Fruit fly (Drosophila melanogaster) whole organism, embryonic: ENCODE results near the gene Nepl3.
A peak's percentile ranks its signal among the peaks of the same experiment; 100 is the strongest.

Source experiments
- Antp ChIP-seq: fragments of 200-800 bp; sonication (Bioruptor generic); optimal IDR thresholded peaks from 3 replicates; lab custom pipeline; 2016; ENCODE audit warnings: missing biosample characterization, missing genetic modification characterization
- Bteb2 ChIP-seq: fragments of 200-800 bp; sonication (Bioruptor generic); optimal IDR thresholded peaks from 2 replicates; lab custom pipeline; 2016; ENCODE audit warnings: missing biosample characterization, missing genetic modification characterization
- CG10654 ChIP-seq: fragments of 200-800 bp; sonication (Bioruptor generic); optimal IDR thresholded peaks from 2 replicates; lab custom pipeline; 2016; ENCODE audit warnings: missing biosample characterization, missing genetic modification characterization
- CG10979 ChIP-seq: fragments of 200-800 bp; sonication (Bioruptor generic); optimal IDR thresholded peaks from 2 replicates; lab custom pipeline; 2018; ENCODE audit warnings: missing biosample characterization, mild to moderate bottlenecking, missing genetic modification characterization, moderate library complexity
- CG11560 ChIP-seq: fragments of 200-800 bp; sonication (Bioruptor generic); IDR thresholded peaks from 3 replicates; pipeline ENCODE4 v1.3.6; 2022; ENCODE audit warnings: missing biosample characterization, missing genetic modification characterization
- CG12299 ChIP-seq: fragments of 200-800 bp; sonication (Bioruptor generic); optimal IDR thresholded peaks from 2 replicates; lab custom pipeline; 2018; ENCODE audit warnings: missing biosample characterization, mild to moderate bottlenecking, missing genetic modification characterization
- CG13424 ChIP-seq: fragments of 200-800 bp; sonication (Bioruptor generic); optimal IDR thresholded peaks from 2 replicates; lab custom pipeline; 2019; ENCODE audit warnings: missing biosample characterization, mild to moderate bottlenecking, missing genetic modification characterization, moderate library complexity
- CG14441 ChIP-seq: fragments of 200-800 bp; sonication (Bioruptor generic); IDR thresholded peaks from 2 replicates; pipeline ENCODE4 v1.3.6; 2022; ENCODE audit warnings: missing biosample characterization, missing genetic modification characterization
- CG15011 ChIP-seq: fragments of 200-800 bp; sonication (Bioruptor generic); optimal IDR thresholded peaks from 3 replicates; lab custom pipeline; 2018; ENCODE audit warnings: missing biosample characterization, mild to moderate bottlenecking, missing genetic modification characterization
- CG1647 ChIP-seq: fragments of 200-800 bp; sonication (Bioruptor generic); optimal IDR thresholded peaks from 3 replicates; lab custom pipeline; 2016; ENCODE audit warnings: missing biosample characterization, missing genetic modification characterization
- CG17802 ChIP-seq: fragments of 200-800 bp; sonication (Bioruptor generic); optimal IDR thresholded peaks from 2 replicates; lab custom pipeline; 2018; ENCODE audit warnings: missing biosample characterization, mild to moderate bottlenecking, missing genetic modification characterization, moderate library complexity
- CG17912 ChIP-seq: fragments of 200-800 bp; sonication (Bioruptor generic); optimal IDR thresholded peaks from 2 replicates; lab custom pipeline; 2018; ENCODE audit warnings: missing biosample characterization, mild to moderate bottlenecking, missing genetic modification characterization
- CG2712 ChIP-seq: fragments of 200-800 bp; optimal IDR thresholded peaks from 3 replicates; lab custom pipeline; 2019; ENCODE audit warnings: missing biosample characterization, mild to moderate bottlenecking, missing genetic modification characterization, moderate library complexity
- CG3065 ChIP-seq: fragments of 200-800 bp; sonication (Bioruptor generic); optimal IDR thresholded peaks from 2 replicates; lab custom pipeline; 2016; ENCODE audit warnings: missing biosample characterization, missing genetic modification characterization
- CG32767 ChIP-seq: fragments of 200-800 bp; sonication (Bioruptor generic); IDR thresholded peaks from 2 replicates; pipeline ENCODE4 v1.3.6; 2022; ENCODE audit warnings: missing biosample characterization, missing genetic modification characterization
- CG34376 ChIP-seq: fragments of 200-800 bp; sonication (Bioruptor generic); optimal IDR thresholded peaks from 2 replicates; lab custom pipeline; 2018; ENCODE audit warnings: missing biosample characterization, mild to moderate bottlenecking, missing genetic modification characterization
- CG3838 ChIP-seq: fragments of 200-800 bp; sonication (Bioruptor generic); optimal IDR thresholded peaks from 3 replicates; lab custom pipeline; 2016; ENCODE audit warnings: missing biosample characterization, missing genetic modification characterization
- CG4820 ChIP-seq: fragments of 200-800 bp; sonication (Bioruptor generic); optimal IDR thresholded peaks from 3 replicates; lab custom pipeline; 2016; ENCODE audit warnings: missing biosample characterization, missing genetic modification characterization
- CG6272 ChIP-seq: fragments of 200-800 bp; sonication (Bioruptor generic); IDR thresholded peaks from 2 replicates; pipeline ENCODE4 v1.3.6; 2022; ENCODE audit warnings: missing biosample characterization, missing genetic modification characterization
- CG6654 ChIP-seq: fragments of 200-800 bp; sonication (Bioruptor generic); optimal IDR thresholded peaks from 2 replicates; lab custom pipeline; 2017; ENCODE audit warnings: missing biosample characterization, mild to moderate bottlenecking, missing genetic modification characterization
- CG6854 ChIP-seq: fragments of 200-800 bp; sonication (Bioruptor generic); optimal IDR thresholded peaks from 3 replicates; lab custom pipeline; 2017; ENCODE audit warnings: missing biosample characterization, mild to moderate bottlenecking, missing genetic modification characterization
- CG8281 ChIP-seq: fragments of 200-800 bp; sonication (Bioruptor generic); optimal IDR thresholded peaks from 2 replicates; lab custom pipeline; 2018; ENCODE audit warnings: missing biosample characterization, mild to moderate bottlenecking, missing genetic modification characterization, moderate library complexity
- CG8388 ChIP-seq: fragments of 200-800 bp; sonication (Bioruptor generic); optimal IDR thresholded peaks from 2 replicates; lab custom pipeline; 2019; ENCODE audit warnings: missing biosample characterization, mild to moderate bottlenecking, missing genetic modification characterization, moderate library complexity
- CG9727 ChIP-seq: fragments of 200-800 bp; sonication (Bioruptor generic); optimal IDR thresholded peaks from 3 replicates; lab custom pipeline; 2017; ENCODE audit warnings: missing biosample characterization, mild to moderate bottlenecking, missing genetic modification characterization
- Dll ChIP-seq: fragments of 200-800 bp; sonication (Bioruptor generic); IDR thresholded peaks from 4 replicates; pipeline ENCODE4 v1.3.6; 2022; ENCODE audit warnings: missing biosample characterization, missing genetic modification characterization; ENCODE audit not compliant: partially characterized antibody
- E2f1 ChIP-seq: fragments of 200-800 bp; sonication (Bioruptor generic); IDR thresholded peaks from 2 replicates; pipeline ENCODE4 v1.3.6; 2022; ENCODE audit warnings: missing biosample characterization, missing genetic modification characterization
- HHEX ChIP-seq: fragments of 200-800 bp; sonication (Bioruptor generic); optimal IDR thresholded peaks from 3 replicates; lab custom pipeline; 2017; ENCODE audit warnings: missing biosample characterization, mild to moderate bottlenecking, missing genetic modification characterization, missing genetic modification reagents
- Hey ChIP-seq: fragments of 200-800 bp; sonication (Bioruptor generic); optimal IDR thresholded peaks from 3 replicates; lab custom pipeline; 2018; ENCODE audit warnings: missing biosample characterization, mild to moderate bottlenecking, missing genetic modification characterization
- Hsf ChIP-seq: fragments of 200-800 bp; sonication (Bioruptor generic); optimal IDR thresholded peaks from 3 replicates; lab custom pipeline; 2016; ENCODE audit warnings: missing biosample characterization, missing genetic modification characterization
- Sry-δ ChIP-seq: fragments of 200-800 bp; sonication (Bioruptor generic); optimal IDR thresholded peaks from 2 replicates; lab custom pipeline; 2016; ENCODE audit warnings: missing biosample characterization, missing genetic modification characterization
- Xbp1 ChIP-seq: fragments of 200-800 bp; sonication (Bioruptor generic); optimal IDR thresholded peaks from 3 replicates; lab custom pipeline; 2016; ENCODE audit warnings: missing biosample characterization, mild to moderate bottlenecking, missing genetic modification characterization
- abd-A ChIP-seq: fragments of 200-800 bp; sonication (Bioruptor generic); optimal IDR thresholded peaks from 3 replicates; lab custom pipeline; 2019; ENCODE audit warnings: missing biosample characterization, mild to moderate bottlenecking, missing genetic modification characterization, moderate library complexity
- bbx ChIP-seq: fragments of 200-800 bp; sonication (Bioruptor generic); IDR thresholded peaks from 2 replicates; pipeline ENCODE4 v1.3.6; 2022; ENCODE audit warnings: missing biosample characterization, missing genetic modification characterization; ENCODE audit not compliant: partially characterized antibody
- bowl ChIP-seq: fragments of 200-800 bp; sonication (Bioruptor generic); IDR thresholded peaks from 2 replicates; pipeline ENCODE4 v1.3.6; 2022; ENCODE audit warnings: missing biosample characterization, missing genetic modification characterization
- croc ChIP-seq: fragments of 200-800 bp; sonication (Bioruptor generic); conservative IDR thresholded peaks from 3 replicates; pipeline ENCODE4 v1.3.6; 2022; ENCODE audit warnings: missing biosample characterization, missing genetic modification characterization
- dm ChIP-seq: fragments of 200-800 bp; sonication (Bioruptor generic); optimal IDR thresholded peaks from 3 replicates; lab custom pipeline; 2016; ENCODE audit warnings: missing biosample characterization, missing genetic modification characterization
- fd102C ChIP-seq: fragments of 200-800 bp; sonication (Bioruptor generic); optimal IDR thresholded peaks from 2 replicates; lab custom pipeline; 2018; ENCODE audit warnings: missing biosample characterization, mild to moderate bottlenecking, missing genetic modification characterization, moderate library complexity
- fru ChIP-seq: fragments of >200 bp; optimal IDR thresholded peaks from 2 replicates; lab custom pipeline; 2017
- jumu ChIP-seq: fragments of 200-800 bp; sonication (Bioruptor generic); optimal IDR thresholded peaks from 3 replicates; lab custom pipeline; 2016; ENCODE audit warnings: missing biosample characterization, missing genetic modification characterization
- sna ChIP-seq: fragments of 200-800 bp; sonication (Bioruptor generic); IDR thresholded peaks from 2 replicates; pipeline ENCODE4 v1.3.6; 2022; ENCODE audit warnings: missing biosample characterization, missing genetic modification characterization; ENCODE audit not compliant: partially characterized antibody
- sqz ChIP-seq: fragments of 200-800 bp; sonication (Bioruptor generic); optimal IDR thresholded peaks from 3 replicates; lab custom pipeline; 2018; ENCODE audit warnings: missing biosample characterization, mild to moderate bottlenecking, missing genetic modification characterization
- tll ChIP-seq, 2 experiments: fragments of 200-800 bp in 1 of 2; fragments of >200 bp in 1 of 2; sonication (Bioruptor generic) in 1 of 2; optimal IDR thresholded peaks; 2 replicates each; lab custom pipeline; 2017 to 2019; ENCODE audit warnings: missing biosample characterization in 2 of 2, missing genetic modification characterization in 2 of 2, mild to moderate bottlenecking in 1 of 2, moderate library complexity in 1 of 2
- toy ChIP-seq: fragments of 200-800 bp; sonication (Bioruptor generic); IDR thresholded peaks from 2 replicates; pipeline ENCODE4 v1.3.6; 2022; ENCODE audit warnings: missing biosample characterization, missing genetic modification characterization
- ttk ChIP-seq: fragments of 200-800 bp; sonication (Bioruptor generic); IDR thresholded peaks from 2 replicates; pipeline ENCODE4 v2.1.2; 2022; ENCODE audit warnings: missing biosample characterization, missing genetic modification characterization
- unpg ChIP-seq: fragments of 200-800 bp; sonication (Bioruptor generic); optimal IDR thresholded peaks from 3 replicates; lab custom pipeline; 2018; ENCODE audit warnings: missing biosample characterization, mild to moderate bottlenecking, missing genetic modification characterization, moderate library complexity
- vfl ChIP-seq: fragments of 200-800 bp; sonication (Bioruptor generic); optimal IDR thresholded peaks from 2 replicates; lab custom pipeline; 2016; ENCODE audit warnings: missing biosample characterization, missing genetic modification characterization
- wek ChIP-seq: fragments of 200-800 bp; sonication (Bioruptor generic); optimal IDR thresholded peaks from 3 replicates; lab custom pipeline; 2018; ENCODE audit warnings: missing biosample characterization, mild to moderate bottlenecking, missing genetic modification characterization, moderate library complexity
- wor ChIP-seq: fragments of 200-800 bp; sonication (Bioruptor generic); IDR thresholded peaks from 2 replicates; pipeline ENCODE4 v1.3.6; 2022; ENCODE audit warnings: missing biosample characterization, missing genetic modification characterization
- zen2 ChIP-seq: fragments of 200-800 bp; sonication (Bioruptor generic); IDR thresholded peaks from 3 replicates; pipeline ENCODE4 v1.3.6; 2022; ENCODE audit warnings: missing biosample characterization, missing genetic modification characterization; ENCODE audit not compliant: partially characterized antibody
- zfh2 ChIP-seq: fragments of 200-800 bp; sonication (Bioruptor generic); optimal IDR thresholded peaks from 2 replicates; lab custom pipeline; 2016; ENCODE audit warnings: missing biosample characterization, missing genetic modification characterization

Nepl3 gene

dm6 chr2L:5044892-5045619 lies 13.0 kb downstream of the Nepl3 start (continued):
- TF ChIP-seq tll (GFP tag; optimal IDR thresholded peaks at IDR 0.05; lab: Kevin White, UChicago) (no peak), Sry-δ (no peak), CG3838 (GFP tag; lab: Kevin White, UChicago) (no peak), abd-A (tag; lab: Kevin White, UChicago) (no peak), jumu (GFP tag; lab: Kevin White, UChicago) (peak; percentile 14), CG11560 (tag; lab: Robert Waterston, UW) (no peak), CG8281 (no peak), Xbp1 (GFP tag; lab: Kevin White, UChicago) (peak; percentile 47), Antp (peak; percentile 39), bbx (GFP tag; lab: Robert Waterston, UW) (peak; percentile 46), Dll (GFP tag; lab: Robert Waterston, UW) (no peak), wor (no peak), unpg (peak; percentile 52), croc (GFP tag; lab: Robert Waterston, UW) (peak; percentile 35; the same call in 1 of the 3 replicates), E2f1 (peak; percentile 34), CG34376 (GFP tag; lab: Kevin White, UChicago) (no peak), CG14441 (GFP tag; lab: Robert Waterston, UW) (peak; percentile 67), CG9727 (GFP tag; lab: Kevin White, UChicago) (peak; percentile 60), CG8388 (GFP tag; lab: Kevin White, UChicago) (peak; percentile 30), dm (GFP tag; lab: Kevin White, UChicago) (no peak), Hsf (GFP tag; lab: Kevin White, UChicago) (peak; percentile 27), CG17802 (no peak), sqz (peak; percentile 82), CG1647 (GFP tag; lab: Kevin White, UChicago) (no peak), CG2712 (tag; lab: Kevin White, UChicago) (peak; percentile 58), CG10654 (GFP tag; lab: Kevin White, UChicago) (peak; percentile 14), bowl (GFP tag; lab: Robert Waterston, UW) (0 out of 2 replicates have a peak, but pooled peaks have one; percentile 45), CG32767 (peak; percentile 46; the same call in 1 of the 2 replicates), CG15011 (peak; percentile 21), CG6854 (no peak), HHEX (GFP tag; lab: Kevin White, UChicago) (peak; percentile 69), Hey (tag; lab: Kevin White, UChicago) (no peak), sna (GFP tag; lab: Robert Waterston, UW) (no peak), vfl (GFP tag; lab: Kevin White, UChicago) (no peak), fru (no peak), zfh2 (GFP tag; lab: Kevin White, UChicago) (peak; percentile 15), Bteb2 (GFP tag; lab: Kevin White, UChicago) (no peak), ttk (GFP tag; lab: Robert Waterston, UW) (peak; percentile 39; the same call in 1 of the 2 replicates), fd102C (GFP tag; lab: Kevin White, UChicago) (no peak), wek (no peak), CG17912 (no peak), CG12299 (no peak), CG10979 (peak; percentile 54), toy (GFP tag; lab: Robert Waterston, UW) (no peak), CG13424 (tag; lab: Kevin White, UChicago) (peak; percentile 70), zen2 (no peak), CG3065 (GFP tag; lab: Kevin White, UChicago) (no peak), CG6654 (GFP tag; lab: Kevin White, UChicago) (no peak), CG4820 (GFP tag; lab: Kevin White, UChicago) (peak; percentile 10), CG6272 (peak; percentile 69)
